Worm (Caenorhabditis elegans) whole organism, midembryonic: ENCODE measurements around the gene srh-16.

Experiments
- T22C8.4 ChIP-seq: fragments of 200-800 bp; sonication (Bioruptor generic); IDR thresholded peaks from 2 replicates; pipeline ENCODE4 v1.3.6; 2022; ENCODE audit warnings: missing genetic modification characterization, missing compliant biosample characterization
- klf-2 ChIP-seq: fragments of 200-800 bp; sonication (Bioruptor generic); conservative IDR thresholded peaks from 2 replicates; pipeline ENCODE4 v1.3.6; 2022; ENCODE audit warnings: missing genetic modification reagents, missing genetic modification characterization, missing compliant biosample characterization
- med-1 ChIP-seq: sonication (generic microtip); optimal IDR thresholded peaks from 2 replicates; lab custom pipeline; 2017; ENCODE audit warnings: missing genetic modification characterization, mild to moderate bottlenecking, missing compliant biosample characterization, antibody characterized with exemption, missing genetic modification reagents; ENCODE audit not compliant: insufficient read depth
- tab-1 ChIP-seq: fragments of 200-800 bp; sonication (Bioruptor generic); IDR thresholded peaks from 2 replicates; pipeline ENCODE4 v1.3.6; 2022; ENCODE audit warnings: missing genetic modification characterization, missing compliant biosample characterization
- ztf-29 ChIP-seq: fragments of 200-800 bp; sonication (Bioruptor generic); IDR thresholded peaks from 2 replicates; pipeline ENCODE4 v1.3.6; 2022; ENCODE audit warnings: missing genetic modification reagents, missing genetic modification characterization, missing compliant biosample characterization

- TF ChIP-seq tab-1 (GFP tag; lab: Robert Waterston, UW) = no peak
- no peak for TF ChIP-seq med-1
- no peak for TF ChIP-seq T22C8.4 (GFP tag; lab: Robert Waterston, UW)
- TF ChIP-seq klf-2 (GFP tag; lab: Robert Waterston, UW) = no peak
- no peak for TF ChIP-seq ztf-29 (GFP tag; lab: Robert Waterston, UW)
Observed at ce11 chrV:12255343-12255742, 36.3 kb upstream of the srh-16 start, which contains the start of gene T04H1.12.
